Fruit fly (Drosophila melanogaster): ENCODE measurements around the gene Nna1.

Nna1 gene

DNA sequence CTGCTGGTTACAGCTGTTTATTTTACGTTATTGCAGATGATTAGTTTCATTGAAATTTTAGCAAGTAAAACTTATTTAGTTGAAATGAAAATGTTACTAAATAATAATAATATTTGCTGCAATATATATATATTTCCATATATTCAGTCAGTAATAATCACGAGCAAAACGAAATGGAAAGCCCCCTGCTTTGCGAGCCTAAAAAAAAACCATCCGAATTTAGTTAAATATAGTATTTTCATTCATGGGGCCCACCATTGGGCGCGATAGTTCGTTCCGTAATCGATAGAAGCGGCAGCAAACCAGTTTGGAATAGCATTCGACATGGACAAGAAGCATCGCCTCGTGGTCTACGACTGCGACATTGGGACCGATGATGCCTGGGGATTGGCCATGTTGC, 9.4 kb upstream of the Nna1 start, which contains the start of gene CG11158 (continued):
- peak in 1 of 2 experiments; percentile 30 for TF ChIP-seq crp (GFP tag; optimal IDR thresholded peaks at IDR 0.05)
- TF ChIP-seq h (optimal IDR thresholded peaks at IDR 0.05): no peak
- TF ChIP-seq Ada2b (GFP tag; IDR thresholded peaks at IDR 0.05): no peak
- TF ChIP-seq ro (GFP tag; IDR thresholded peaks at IDR 0.05): no peak
- TF ChIP-seq odd (GFP tag; optimal IDR thresholded peaks at IDR 0.05): no peak
- peak; percentile 30 for TF ChIP-seq BEAF-32 (GFP tag; optimal IDR thresholded peaks at IDR 0.05)
- peak; percentile 6 for TF ChIP-seq Sry-δ (GFP tag; optimal IDR thresholded peaks at IDR 0.05)
- TF ChIP-seq CG12744 (GFP tag; optimal IDR thresholded peaks at IDR 0.05): no peak
- TF ChIP-seq Dek (tag; optimal IDR thresholded peaks at IDR 0.05): no peak
- no peak for TF ChIP-seq tup (GFP tag; optimal IDR thresholded peaks at IDR 0.05)
- TF ChIP-seq Asciz (GFP tag; optimal IDR thresholded peaks at IDR 0.05): no peak
- 0 out of 3 replicates have a peak, but pooled peaks have one; percentile 6 for TF ChIP-seq knrl (GFP tag; IDR thresholded peaks at IDR 0.05; ENCODE audit: partially characterized antibody)
- TF ChIP-seq btn (GFP tag; optimal IDR thresholded peaks at IDR 0.05): no peak
- TF ChIP-seq zen2 (GFP tag; IDR thresholded peaks at IDR 0.05; ENCODE audit: partially characterized antibody): no peak
- no peak for TF ChIP-seq CG3407 (GFP tag; optimal IDR thresholded peaks at IDR 0.05)
- no peak for TF ChIP-seq CG30403 (GFP tag; optimal IDR thresholded peaks at IDR 0.05)

DNA sequence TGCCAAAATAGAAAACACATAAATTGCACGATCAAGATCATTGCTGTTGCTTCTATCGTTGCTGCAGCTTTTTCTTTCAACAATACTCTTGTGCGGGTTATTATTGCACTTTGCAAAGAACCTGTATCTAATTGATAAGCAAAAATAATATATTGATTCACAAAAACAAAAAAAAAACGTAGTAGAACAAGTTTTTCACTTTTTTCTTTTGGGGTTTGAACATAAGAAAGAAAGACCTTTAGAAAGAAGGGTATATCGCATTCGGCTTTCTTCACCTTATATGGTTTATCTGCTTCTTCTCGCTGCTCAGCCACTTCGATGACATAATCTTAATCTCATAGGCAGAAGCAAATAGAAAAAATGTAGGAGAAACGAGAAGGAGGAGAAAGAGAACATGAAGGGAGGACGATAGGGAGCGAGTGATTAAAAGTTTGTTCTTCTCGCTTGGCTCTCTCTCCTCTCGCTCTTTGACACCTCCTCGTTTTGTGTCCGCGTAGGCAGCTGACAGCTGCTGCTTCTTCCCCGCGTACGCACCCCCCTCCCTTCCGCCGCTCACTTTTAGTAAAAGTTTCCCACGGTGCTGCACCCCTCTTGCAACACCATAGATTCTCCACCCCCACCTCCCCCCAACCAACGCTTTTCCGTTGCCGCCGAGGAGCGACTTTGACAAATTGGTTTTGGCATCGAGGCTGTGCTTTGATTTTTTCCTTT, 6.8 kb downstream of the Nna1 start:
- no peak for TF ChIP-seq CG9437 (GFP tag; optimal IDR thresholded peaks at IDR 0.05)
- TF ChIP-seq ase (GFP tag; IDR thresholded peaks at IDR 0.05): no peak
- peak; percentile 29; the same call in 1 of the 3 replicates for TF ChIP-seq row (GFP tag; IDR thresholded peaks at IDR 0.05)
- TF ChIP-seq dmrt99B (tag; optimal IDR thresholded peaks at IDR 0.05): peak; percentile 1
- peak; percentile 65 for TF ChIP-seq Drgx (GFP tag; IDR thresholded peaks at IDR 0.05)
- TF ChIP-seq CG16863 (GFP tag; optimal IDR thresholded peaks at IDR 0.05): no peak
- TF ChIP-seq sob (GFP tag; IDR thresholded peaks at IDR 0.05): 0 out of 2 replicates have a peak, but pooled peaks have one; percentile 14
- TF ChIP-seq run (tag; optimal IDR thresholded peaks at IDR 0.05): no peak
- peak in 1 of 2 experiments; percentile 82 for TF ChIP-seq Pdp1 (GFP tag; optimal IDR thresholded peaks at IDR 0.05)
- TF ChIP-seq Hr51 (GFP tag; optimal IDR thresholded peaks at IDR 0.05): peak in 1 of 2 experiments; percentile 12
- no peak for TF ChIP-seq CG18011 (GFP tag; optimal IDR thresholded peaks at IDR 0.05)
- TF ChIP-seq Chrac-16 (GFP tag; optimal IDR thresholded peaks at IDR 0.05): no peak
- 0 out of 3 replicates have a peak, but pooled peaks have one; percentile 29 for TF ChIP-seq dysf (GFP tag; IDR thresholded peaks at IDR 0.05)
- peak; percentile 34 for TF ChIP-seq gem (tag; optimal IDR thresholded peaks at IDR 0.05)
- no peak for TF ChIP-seq CG12104 (GFP tag; optimal IDR thresholded peaks at IDR 0.05)
- TF ChIP-seq D19A (tag; optimal IDR thresholded peaks at IDR 0.05): peak; percentile 62
- TF ChIP-seq CG11504 (tag; optimal IDR thresholded peaks at IDR 0.05): peak; percentile 26
- TF ChIP-seq Trl (optimal IDR thresholded peaks at IDR 0.05): peak in 1 of 2 experiments; percentile 2
- no peak for TF ChIP-seq Trl (GFP tag; optimal IDR thresholded peaks at IDR 0.05)
- TF ChIP-seq CG17385 (GFP tag; optimal IDR thresholded peaks at IDR 0.05): peak; percentile 14
- no peak for TF ChIP-seq stc (GFP tag; IDR thresholded peaks at IDR 0.05)
- peak; percentile 1 for TF ChIP-seq CG7839 (tag; optimal IDR thresholded peaks at IDR 0.05)
- peak; percentile 19 for TF ChIP-seq nau (GFP tag; optimal IDR thresholded peaks at IDR 0.05)
- peak; percentile 84 for TF ChIP-seq sr (GFP tag; IDR thresholded peaks at IDR 0.05)
- peak; percentile 7 for TF ChIP-seq CG2678 (tag; optimal IDR thresholded peaks at IDR 0.05)
- TF ChIP-seq CG15269 (tag; optimal IDR thresholded peaks at IDR 0.05): peak; percentile 23
- TF ChIP-seq crol (GFP tag; IDR thresholded peaks at IDR 0.05): peak; percentile 57; the same call in 1 of the 2 replicates
- peak; percentile 5 for TF ChIP-seq Sox102F (GFP tag; optimal IDR thresholded peaks at IDR 0.05)
- TF ChIP-seq otp (GFP tag; IDR thresholded peaks at IDR 0.05): no peak
